Comparison of ENCODE assay signal across 2 fruit fly cellular contexts in the genomic region with DNA sequence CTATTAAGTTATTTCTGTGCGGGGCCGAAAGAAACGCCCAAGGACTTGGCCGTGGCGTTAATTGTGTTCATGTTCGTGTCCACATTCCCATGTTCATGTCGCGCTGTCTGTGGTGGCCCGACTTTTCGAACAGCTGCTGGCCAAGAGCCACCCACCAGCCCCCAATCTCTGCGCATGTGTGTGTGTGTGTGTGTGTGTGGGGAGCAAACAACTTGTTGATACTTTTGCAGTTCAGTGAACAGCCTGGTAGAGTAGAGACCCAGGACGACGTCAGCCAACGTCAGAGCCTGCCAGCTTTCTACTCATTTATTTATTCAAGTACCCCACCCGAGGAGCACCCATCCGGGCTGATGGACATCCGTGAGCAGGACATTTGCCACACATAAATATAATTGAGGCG.
A peak's percentile ranks its signal among the peaks of the same experiment; 100 is the strongest.
TF ChIP-seq lines count a peak whose summit lies in the region.

No protein-coding gene starts in this region.

- no peak for TF ChIP-seq CTCF in whole organism, embryonic (GFP tag; optimal IDR thresholded peaks at IDR 0.05; lab: Kevin White, UChicago)

TF ChIP-seq in whole organism, embryonic, 481 proteins besides CTCF, POLR2A, EP300 and RAD21:
- TF ChIP-seq Med (GFP tag; lab: Kevin White, UChicago) = peak; percentile 11
- TF ChIP-seq CG1024 (GFP tag; IDR thresholded peaks at IDR 0.05; lab: Robert Waterston, UW) = no peak
- no peak for TF ChIP-seq insv (GFP tag; optimal IDR thresholded peaks at IDR 0.05; lab: Kevin White, UChicago)
- TF ChIP-seq abd-A (tag; optimal IDR thresholded peaks at IDR 0.05; lab: Kevin White, UChicago) = peak; percentile 1
- no peak for TF ChIP-seq BEAF-32 (GFP tag; optimal IDR thresholded peaks at IDR 0.05; lab: Kevin White, UChicago)
- TF ChIP-seq fd102C (GFP tag; optimal IDR thresholded peaks at IDR 0.05; lab: Kevin White, UChicago) = no peak
- TF ChIP-seq CG7963 (GFP tag; IDR thresholded peaks at IDR 0.05; lab: Robert Waterston, UW; ENCODE audit: partially characterized antibody) = no peak
- TF ChIP-seq scrt (GFP tag; optimal IDR thresholded peaks at IDR 0.05; lab: Kevin White, UChicago) = peak; percentile 93

TF ChIP-seq in whole organism, pupa, 21 proteins besides CTCF, POLR2A, EP300 and RAD21:
- no peak for TF ChIP-seq CG17806 (tag; optimal IDR thresholded peaks at IDR 0.05; lab: Kevin White, UChicago)
- TF ChIP-seq CG12605 (GFP tag; IDR thresholded peaks at IDR 0.05; lab: Robert Waterston, UW) = peak; percentile 76
- no peak for TF ChIP-seq CG8159 (tag; optimal IDR thresholded peaks at IDR 0.05; lab: Kevin White, UChicago)
- TF ChIP-seq Pif1A (GFP tag; optimal IDR thresholded peaks at IDR 0.05; lab: Kevin White, UChicago) = no peak
- TF ChIP-seq CG15710 (tag; optimal IDR thresholded peaks at IDR 0.05; lab: Kevin White, UChicago) = no peak
- no peak for TF ChIP-seq rn (GFP tag; IDR thresholded peaks at IDR 0.05; lab: Robert Waterston, UW)
- TF ChIP-seq fd96Ca (GFP tag; IDR thresholded peaks at IDR 0.05; lab: Robert Waterston, UW) = no peak
- TF ChIP-seq Ets98B (GFP tag; IDR thresholded peaks at IDR 0.05; lab: Robert Waterston, UW) = no peak
